Worm (Caenorhabditis elegans) whole organism, early embryonic: ENCODE data around the gene F43C1.7.

ENCODE experiments used
- B0310.2 ChIP-seq: sonication (generic microtip); optimal IDR thresholded peaks from 2 replicates; lab custom pipeline; 2016; ENCODE audit warnings: mild to moderate bottlenecking, missing genetic modification characterization, missing compliant biosample characterization
- F13C5.2 ChIP-seq: sonication (generic microtip); optimal IDR thresholded peaks from 2 replicates; lab custom pipeline; 2017; ENCODE audit warnings: mild to moderate bottlenecking, missing genetic modification characterization, inconsistent platforms, missing compliant biosample characterization
- aly-1 ChIP-seq: sonication (generic microtip); optimal IDR thresholded peaks from 2 replicates; lab custom pipeline; 2016; ENCODE audit warnings: missing genetic modification characterization, missing compliant biosample characterization
- ama-1 ChIP-seq: fragments of 150-350 bp; optimal IDR thresholded peaks from 2 replicates; lab custom pipeline; 2014
- ceh-13 ChIP-seq: fragments of 200-800 bp; sonication (Bioruptor generic); optimal IDR thresholded peaks from 2 replicates; lab custom pipeline; 2018; ENCODE audit warnings: mild to moderate bottlenecking, missing genetic modification characterization, missing compliant biosample characterization
- ceh-36 ChIP-seq: sonication (generic microtip); optimal IDR thresholded peaks from 2 replicates; lab custom pipeline; 2016; ENCODE audit warnings: missing genetic modification characterization, inconsistent platforms, missing compliant biosample characterization
- ets-7 ChIP-seq: sonication (generic microtip); optimal IDR thresholded peaks from 2 replicates; lab custom pipeline; 2016; ENCODE audit warnings: missing genotype, missing genetic modification characterization, missing compliant biosample characterization
- flt-1 ChIP-seq: fragments of 200-800 bp; sonication (Bioruptor generic); IDR thresholded peaks from 2 replicates; pipeline ENCODE4 v1.3.6; 2022; ENCODE audit warnings: missing genetic modification characterization, missing compliant biosample characterization
- hmbx-1 ChIP-seq: sonication (generic microtip); optimal IDR thresholded peaks from 2 replicates; lab custom pipeline; 2016; ENCODE audit warnings: mild to moderate bottlenecking, missing genetic modification characterization, missing compliant biosample characterization
- hmg-4 ChIP-seq: fragments of 200-800 bp; sonication (Bioruptor generic); optimal IDR thresholded peaks from 2 replicates; lab custom pipeline; 2018; ENCODE audit warnings: mild to moderate bottlenecking, missing genetic modification characterization, missing compliant biosample characterization
- hnd-1 ChIP-seq: sonication (generic microtip); optimal IDR thresholded peaks from 2 replicates; lab custom pipeline; 2016; ENCODE audit warnings: missing genetic modification characterization, missing compliant biosample characterization
- pes-1 ChIP-seq: fragments of 200-800 bp; sonication (Bioruptor generic); IDR thresholded peaks from 2 replicates; pipeline ENCODE4 v1.3.6; 2022; ENCODE audit warnings: missing genetic modification reagents, missing genetic modification characterization, missing compliant biosample characterization
- scrt-1 ChIP-seq: fragments of 200-800 bp; sonication (Bioruptor generic); IDR thresholded peaks from 2 replicates; pipeline ENCODE4 v1.3.6; 2022; ENCODE audit warnings: missing genetic modification characterization, missing compliant biosample characterization
- sea-1 ChIP-seq: fragments of 200-800 bp; sonication (Bioruptor generic); conservative IDR thresholded peaks from 2 replicates; pipeline ENCODE4 v1.3.6; 2022; ENCODE audit warnings: missing genetic modification characterization, missing compliant biosample characterization
- tbx-11 ChIP-seq: fragments of 200-800 bp; sonication (Bioruptor generic); IDR thresholded peaks from 2 replicates; pipeline ENCODE4 v1.3.6; 2022; ENCODE audit warnings: missing genetic modification characterization, missing compliant biosample characterization
- tbx-37 ChIP-seq: fragments of 200-800 bp; sonication (Bioruptor generic); conservative IDR thresholded peaks from 2 replicates; pipeline ENCODE4 v1.3.6; 2022; ENCODE audit warnings: missing genetic modification reagents, missing genetic modification characterization, missing compliant biosample characterization
- tra-4 ChIP-seq: sonication (generic microtip); optimal IDR thresholded peaks from 2 replicates; lab custom pipeline; 2017; ENCODE audit warnings: missing genetic modification characterization, missing compliant biosample characterization

F43C1.7 gene

ce11 chrIII:4280215-4281173, 38.1 kb upstream of the F43C1.7 start, which contains the start of gene sup-26:
TSS of gene sup-26 (minus strand) at chrIII:4280224.
- no peak for TF ChIP-seq tbx-11
- no peak for TF ChIP-seq ceh-36 (tag; lab: Kevin White, UChicago)
- TF ChIP-seq scrt-1 (GFP tag; lab: Robert Waterston, UW): peak; percentile 51; the same call in 1 of the 2 replicates
- peak; percentile 83; the same call in 1 of the 2 replicates for TF ChIP-seq sea-1 (GFP tag; lab: Robert Waterston, UW)
- TF ChIP-seq ceh-13: no peak
- peak; percentile 49; the same call in 1 of the 2 replicates for TF ChIP-seq pes-1 (GFP tag; lab: Robert Waterston, UW)
- TF ChIP-seq F13C5.2 (tag; lab: Kevin White, UChicago): peak; percentile 60
- peak; percentile 13 for TF ChIP-seq tra-4 (tag; lab: Kevin White, UChicago)
- peak; percentile 31 for TF ChIP-seq ets-7 (tag; lab: Kevin White, UChicago)
- TF ChIP-seq aly-1 (tag; lab: Kevin White, UChicago): peak; percentile 78
- TF ChIP-seq B0310.2 (tag; lab: Kevin White, UChicago): peak; percentile 41
- TF ChIP-seq hnd-1: no peak
- TF ChIP-seq tbx-37: no peak
- TF ChIP-seq ama-1 (lab: Kevin White, UChicago): no peak
- no peak; the same call in 1 of the 2 replicates for TF ChIP-seq flt-1
- TF ChIP-seq hmbx-1 (tag; lab: Kevin White, UChicago): no peak
- TF ChIP-seq hmg-4 (GFP tag; lab: Kevin White, UChicago): peak; percentile 80

- TF ChIP-seq ama-1 (lab: Kevin White, UChicago): no peak
- TF ChIP-seq pes-1 (GFP tag; lab: Robert Waterston, UW): no peak
- no peak for TF ChIP-seq scrt-1 (GFP tag; lab: Robert Waterston, UW)
- no peak for TF ChIP-seq sea-1 (GFP tag; lab: Robert Waterston, UW)
- TF ChIP-seq B0310.2 (tag; lab: Kevin White, UChicago): no peak
- no peak for TF ChIP-seq ets-7 (tag; lab: Kevin White, UChicago)
- no peak for TF ChIP-seq ceh-13
- no peak for TF ChIP-seq F13C5.2 (tag; lab: Kevin White, UChicago)
- TF ChIP-seq aly-1 (tag; lab: Kevin White, UChicago): no peak
- no peak for TF ChIP-seq tbx-37
- TF ChIP-seq hmbx-1 (tag; lab: Kevin White, UChicago): no peak
- no peak for TF ChIP-seq tbx-11
- no peak for TF ChIP-seq hnd-1
- no peak for TF ChIP-seq flt-1
- no peak for TF ChIP-seq tra-4 (tag; lab: Kevin White, UChicago)
- TF ChIP-seq hmg-4 (GFP tag; lab: Kevin White, UChicago): no peak
- no peak for TF ChIP-seq ceh-36 (tag; lab: Kevin White, UChicago)
These were observed 35.8 kb upstream of the F43C1.7 start for ce11 chrIII:4278203-4278602.

- TF ChIP-seq scrt-1 (GFP tag; lab: Robert Waterston, UW) (no peak), flt-1 (no peak), B0310.2 (tag; lab: Kevin White, UChicago) (no peak), ama-1 (lab: Kevin White, UChicago) (peak; percentile 11), tbx-37 (no peak), sea-1 (GFP tag; lab: Robert Waterston, UW) (no peak), F13C5.2 (tag; lab: Kevin White, UChicago) (no peak)
These were observed 35.4 kb upstream of the F43C1.7 start for ce11 chrIII:4277762-4278161.

- TF ChIP-seq ama-1 (lab: Kevin White, UChicago) (peak; percentile 94), tra-4 (tag; lab: Kevin White, UChicago) (no peak)
These were observed 33.9 kb upstream of the F43C1.7 start for ce11 chrIII:4276277-4276676.

ce11 chrIII:4275704-4276103, 33.3 kb upstream of the F43C1.7 start:
- TF ChIP-seq B0310.2 (tag; lab: Kevin White, UChicago) (no peak), ama-1 (lab: Kevin White, UChicago) (peak; percentile 41), tra-4 (tag; lab: Kevin White, UChicago) (no peak), hmbx-1 (tag; lab: Kevin White, UChicago) (no peak), ceh-13 (no peak)

ce11 chrIII:4274524-4274923, 32.1 kb upstream of the F43C1.7 start:
- TF ChIP-seq hmg-4 (GFP tag; lab: Kevin White, UChicago) (peak; percentile 26), flt-1 (no peak)

- TF ChIP-seq ets-7 (tag; lab: Kevin White, UChicago) (no peak), pes-1 (GFP tag; lab: Robert Waterston, UW) (no peak), ceh-13 (no peak), ceh-36 (tag; lab: Kevin White, UChicago) (peak; percentile 69)
These were observed 30.5 kb upstream of the F43C1.7 start for ce11 chrIII:4272864-4273263.

ce11 chrIII:4271059-4271458, 28.7 kb upstream of the F43C1.7 start:
- TF ChIP-seq ceh-13 (no peak), hmg-4 (GFP tag; lab: Kevin White, UChicago) (no peak), B0310.2 (tag; lab: Kevin White, UChicago) (no peak), scrt-1 (GFP tag; lab: Robert Waterston, UW) (no peak), ets-7 (tag; lab: Kevin White, UChicago) (no peak), ceh-36 (tag; lab: Kevin White, UChicago) (no peak), aly-1 (tag; lab: Kevin White, UChicago) (no peak), pes-1 (GFP tag; lab: Robert Waterston, UW) (no peak), F13C5.2 (tag; lab: Kevin White, UChicago) (no peak), hnd-1 (no peak), ama-1 (lab: Kevin White, UChicago) (no peak), tra-4 (tag; lab: Kevin White, UChicago) (no peak), hmbx-1 (tag; lab: Kevin White, UChicago) (no peak), sea-1 (GFP tag; lab: Robert Waterston, UW) (no peak), flt-1 (no peak), tbx-11 (no peak), tbx-37 (no peak)
